Worm (Caenorhabditis elegans) whole organism, midembryonic: Measurements from ENCODE around the gene F40A3.7.

Experiments used
- T22C8.4 ChIP-seq: fragments of 200-800 bp; sonication (Bioruptor generic); IDR thresholded peaks from 2 replicates; pipeline ENCODE4 v1.3.6; 2022; ENCODE audit warnings: missing genetic modification characterization, missing compliant biosample characterization
- cog-1 ChIP-seq: sonication (generic microtip); optimal IDR thresholded peaks from 2 replicates; lab custom pipeline; 2016; ENCODE audit warnings: missing genetic modification characterization, missing compliant biosample characterization
- flt-1 ChIP-seq: fragments of 200-800 bp; sonication (Bioruptor generic); IDR thresholded peaks from 2 replicates; pipeline ENCODE4 v1.3.6; 2022; ENCODE audit warnings: missing genetic modification characterization, missing compliant biosample characterization
- klf-2 ChIP-seq: fragments of 200-800 bp; sonication (Bioruptor generic); conservative IDR thresholded peaks from 2 replicates; pipeline ENCODE4 v1.3.6; 2022; ENCODE audit warnings: missing genetic modification reagents, missing genetic modification characterization, missing compliant biosample characterization
- med-1 ChIP-seq: sonication (generic microtip); optimal IDR thresholded peaks from 2 replicates; lab custom pipeline; 2017; ENCODE audit warnings: missing genetic modification characterization, mild to moderate bottlenecking, missing compliant biosample characterization, antibody characterized with exemption, missing genetic modification reagents; ENCODE audit not compliant: insufficient read depth
- ref-1 ChIP-seq: fragments of 200-800 bp; sonication (Bioruptor generic); conservative IDR thresholded peaks from 2 replicates; pipeline ENCODE4 v1.3.6; 2022; ENCODE audit warnings: missing genetic modification reagents, missing genetic modification characterization, missing compliant biosample characterization
- tab-1 ChIP-seq: fragments of 200-800 bp; sonication (Bioruptor generic); IDR thresholded peaks from 2 replicates; pipeline ENCODE4 v1.3.6; 2022; ENCODE audit warnings: missing genetic modification characterization, missing compliant biosample characterization
- ztf-23 ChIP-seq: fragments of 200-800 bp; sonication (Bioruptor generic); IDR thresholded peaks from 2 replicates; pipeline ENCODE4 v1.3.6; 2022; ENCODE audit warnings: missing genetic modification reagents, missing genetic modification characterization, missing compliant biosample characterization
- ztf-29 ChIP-seq: fragments of 200-800 bp; sonication (Bioruptor generic); IDR thresholded peaks from 2 replicates; pipeline ENCODE4 v1.3.6; 2022; ENCODE audit warnings: missing genetic modification reagents, missing genetic modification characterization, missing compliant biosample characterization

F40A3.7 gene

ce11 chrV:7899761-7900160 is at the start of gene F40A3.7:
Gene F40A3.7 (minus strand): TSS chrV:7899861.
- TF ChIP-seq ztf-23 (GFP tag; lab: Robert Waterston, UW): no peak
- TF ChIP-seq klf-2: no peak
- TF ChIP-seq cog-1: no peak
- TF ChIP-seq ztf-29 (GFP tag; lab: Robert Waterston, UW): no peak
- no peak for TF ChIP-seq T22C8.4
- no peak for TF ChIP-seq ref-1 (GFP tag; lab: Robert Waterston, UW)
- TF ChIP-seq flt-1 (GFP tag; lab: Robert Waterston, UW): no peak
- TF ChIP-seq tab-1: no peak
- TF ChIP-seq med-1: no peak

- TF ChIP-seq med-1 (no peak), flt-1 (GFP tag; lab: Robert Waterston, UW) (no peak), ref-1 (GFP tag; lab: Robert Waterston, UW) (no peak), tab-1 (no peak), cog-1 (no peak), klf-2 (no peak), ztf-29 (GFP tag; lab: Robert Waterston, UW) (no peak), ztf-23 (GFP tag; lab: Robert Waterston, UW) (no peak), T22C8.4 (no peak)
These were observed 46.6 kb upstream of the F40A3.7 start for ce11 chrV:7946229-7946628.

ce11 chrV:7943568-7943967 is 43.9 kb upstream of the F40A3.7 start, which contains the start of gene Y97E10B.1:
Gene Y97E10B.1 (plus strand): TSS chrV:7943868.
- TF ChIP-seq cog-1: no peak
- TF ChIP-seq ztf-29 (GFP tag; lab: Robert Waterston, UW): no peak
- TF ChIP-seq ztf-23 (GFP tag; lab: Robert Waterston, UW): no peak
- TF ChIP-seq T22C8.4: no peak
- TF ChIP-seq med-1: no peak
- TF ChIP-seq klf-2: no peak
- TF ChIP-seq tab-1: no peak
- no peak for TF ChIP-seq flt-1 (GFP tag; lab: Robert Waterston, UW)
- no peak for TF ChIP-seq ref-1 (GFP tag; lab: Robert Waterston, UW)

ce11 chrV:7940299-7940698 is 40.6 kb upstream of the F40A3.7 start, which contains the start of gene srt-53:
Gene srt-53 (minus strand): TSS chrV:7940399.
- TF ChIP-seq T22C8.4 (no peak), ztf-29 (GFP tag; lab: Robert Waterston, UW) (no peak), flt-1 (GFP tag; lab: Robert Waterston, UW) (no peak), tab-1 (no peak), med-1 (no peak), klf-2 (no peak), cog-1 (no peak), ref-1 (GFP tag; lab: Robert Waterston, UW) (no peak), ztf-23 (GFP tag; lab: Robert Waterston, UW) (no peak)

- TF ChIP-seq tab-1 (no peak), flt-1 (GFP tag; lab: Robert Waterston, UW) (no peak), ztf-23 (GFP tag; lab: Robert Waterston, UW) (no peak), T22C8.4 (no peak), ztf-29 (GFP tag; lab: Robert Waterston, UW) (no peak), ref-1 (GFP tag; lab: Robert Waterston, UW) (no peak), cog-1 (no peak)
These were observed 37.5 kb upstream of the F40A3.7 start, which contains the start of gene srsx-3 for ce11 chrV:7937152-7937551. Gene srsx-3 (minus strand): TSS chrV:7937252.

ce11 chrV:7932998-7933397 is 33.3 kb upstream of the F40A3.7 start, which contains the start of gene ncx-10:
Gene ncx-10 (minus strand): TSS chrV:7933098.
- TF ChIP-seq ref-1 (GFP tag; lab: Robert Waterston, UW) (no peak), cog-1 (no peak), ztf-29 (GFP tag; lab: Robert Waterston, UW) (no peak), flt-1 (GFP tag; lab: Robert Waterston, UW) (no peak), klf-2 (no peak), T22C8.4 (no peak), ztf-23 (GFP tag; lab: Robert Waterston, UW) (no peak), tab-1 (no peak), med-1 (no peak)

ce11 chrV:7928660-7929059 is 29.0 kb upstream of the F40A3.7 start, which contains the start of gene srsx-5:
Gene srsx-5 (plus strand): TSS chrV:7928960.
- TF ChIP-seq klf-2 (no peak), T22C8.4 (no peak), cog-1 (no peak), ztf-29 (GFP tag; lab: Robert Waterston, UW) (no peak), flt-1 (GFP tag; lab: Robert Waterston, UW) (no peak)

ce11 chrV:7926784-7927183 is 27.1 kb upstream of the F40A3.7 start, which contains the start of gene srsx-6:
Gene srsx-6 (plus strand): TSS chrV:7927084.
- TF ChIP-seq flt-1 (GFP tag; lab: Robert Waterston, UW): no peak
- no peak for TF ChIP-seq klf-2
- TF ChIP-seq tab-1: no peak
- TF ChIP-seq cog-1: no peak
- TF ChIP-seq T22C8.4: no peak
- no peak for TF ChIP-seq med-1
- no peak for TF ChIP-seq ztf-29 (GFP tag; lab: Robert Waterston, UW)
- no peak for TF ChIP-seq ref-1 (GFP tag; lab: Robert Waterston, UW)
- no peak for TF ChIP-seq ztf-23 (GFP tag; lab: Robert Waterston, UW)

- no peak for TF ChIP-seq tab-1
- no peak for TF ChIP-seq ztf-29 (GFP tag; lab: Robert Waterston, UW)
- TF ChIP-seq T22C8.4: no peak
- TF ChIP-seq flt-1 (GFP tag; lab: Robert Waterston, UW): no peak
- TF ChIP-seq ref-1 (GFP tag; lab: Robert Waterston, UW): no peak
- no peak for TF ChIP-seq cog-1
- no peak for TF ChIP-seq ztf-23 (GFP tag; lab: Robert Waterston, UW)
- no peak for TF ChIP-seq med-1
- no peak for TF ChIP-seq klf-2
These were observed 25.8 kb upstream of the F40A3.7 start, which contains the start of gene srsx-7 for ce11 chrV:7925483-7925882. Gene srsx-7 (plus strand): TSS chrV:7925783.

- TF ChIP-seq klf-2: no peak
- no peak for TF ChIP-seq T22C8.4
- TF ChIP-seq flt-1 (GFP tag; lab: Robert Waterston, UW): no peak
- TF ChIP-seq ref-1 (GFP tag; lab: Robert Waterston, UW): no peak
- TF ChIP-seq cog-1: no peak
- no peak for TF ChIP-seq ztf-29 (GFP tag; lab: Robert Waterston, UW)
These were observed 8.8 kb upstream of the F40A3.7 start for ce11 chrV:7908431-7908830.

ce11 chrV:7904389-7904788 is 4.7 kb upstream of the F40A3.7 start:
- TF ChIP-seq tab-1: no peak
